Worm (Caenorhabditis elegans) whole organism, young adult: Measurements from ENCODE around the gene W09B6.4.
A peak's percentile ranks its signal among the peaks of the same experiment; 100 is the strongest.

Source experiments
- B0336.3 ChIP-seq: fragments of 200-800 bp; sonication (Bioruptor generic); IDR thresholded peaks from 2 replicates; pipeline ENCODE4 v1.3.6; 2022; ENCODE audit warnings: missing genetic modification characterization, missing compliant biosample characterization
- D2030.7 ChIP-seq: fragments of 200-800 bp; sonication (Bioruptor generic); IDR thresholded peaks from 2 replicates; pipeline ENCODE4 v1.3.6; 2022; ENCODE audit warnings: missing genetic modification reagents, missing genetic modification characterization, missing compliant biosample characterization
- F10E7.11 ChIP-seq: sonication (generic microtip); optimal IDR thresholded peaks from 2 replicates; lab custom pipeline; 2017; ENCODE audit warnings: mild to moderate bottlenecking, missing genetic modification characterization, moderate library complexity, missing compliant biosample characterization
- F52B5.7 ChIP-seq: sonication (generic microtip); optimal IDR thresholded peaks from 2 replicates; lab custom pipeline; 2016; ENCODE audit warnings: mild to moderate bottlenecking, missing genetic modification characterization, missing compliant biosample characterization
- T26A5.8 ChIP-seq: sonication (generic microtip); optimal IDR thresholded peaks from 2 replicates; lab custom pipeline; 2016; ENCODE audit warnings: missing genetic modification characterization, missing compliant biosample characterization
- Y53G8AR.9 ChIP-seq: fragments of 200-800 bp; sonication (Bioruptor generic); conservative IDR thresholded peaks from 2 replicates; pipeline ENCODE4 v1.3.6; 2022; ENCODE audit warnings: missing genetic modification reagents, missing genetic modification characterization, missing compliant biosample characterization
- Y79H2A.3 ChIP-seq: fragments of 200-800 bp; sonication (Bioruptor generic); conservative IDR thresholded peaks from 2 replicates; pipeline ENCODE4 v1.3.6; 2022; ENCODE audit warnings: missing genetic modification reagents, missing genetic modification characterization, missing compliant biosample characterization
- akir-1 ChIP-seq: fragments of 200-800 bp; sonication (Bioruptor generic); optimal IDR thresholded peaks from 2 replicates; lab custom pipeline; 2018; ENCODE audit warnings: mild to moderate bottlenecking, missing genetic modification characterization, moderate library complexity, missing compliant biosample characterization
- atf-7 ChIP-seq: sonication (generic microtip); optimal IDR thresholded peaks from 2 replicates; lab custom pipeline; 2017; ENCODE audit warnings: mild to moderate bottlenecking, missing genetic modification characterization, missing compliant biosample characterization
- bed-1 ChIP-seq: fragments of 200-800 bp; sonication (Bioruptor generic); IDR thresholded peaks from 2 replicates; pipeline ENCODE4 v1.3.6; 2022; ENCODE audit warnings: missing genetic modification reagents, missing genetic modification characterization, missing compliant biosample characterization
- ccch-3 ChIP-seq: fragments of 200-800 bp; sonication (Bioruptor generic); optimal IDR thresholded peaks from 2 replicates; lab custom pipeline; 2018; ENCODE audit warnings: mild to moderate bottlenecking, missing genetic modification characterization, missing compliant biosample characterization
- cebp-1 ChIP-seq, 2 experiments: fragments of 200-800 bp in 1 of 2; sonication (Bioruptor generic) in 1 of 2; sonication (generic microtip) in 1 of 2; IDR thresholded peaks in 1 of 2; optimal IDR thresholded peaks in 1 of 2; 2 replicates each; pipeline versions ENCODE4 v1.3.6 to Lab custom; 2017 to 2022; ENCODE audit warnings: missing compliant biosample characterization in 2 of 2, missing genetic modification characterization in 2 of 2, mild to moderate bottlenecking in 1 of 2, missing genetic modification reagents in 1 of 2, moderate library complexity in 1 of 2
- die-1 ChIP-seq: sonication (generic microtip); optimal IDR thresholded peaks from 2 replicates; lab custom pipeline; 2016; ENCODE audit warnings: missing genotype, mild to moderate bottlenecking, missing genetic modification characterization, missing compliant biosample characterization
- egrh-3 ChIP-seq: fragments of 200-800 bp; sonication (Bioruptor generic); IDR thresholded peaks from 2 replicates; pipeline ENCODE4 v1.3.6; 2022; ENCODE audit warnings: missing genetic modification reagents, missing genetic modification characterization, missing compliant biosample characterization
- fkh-3 ChIP-seq: sonication (generic microtip); optimal IDR thresholded peaks from 2 replicates; lab custom pipeline; 2016; ENCODE audit warnings: mild to moderate bottlenecking, missing genetic modification characterization, missing compliant biosample characterization
- him-1 ChIP-seq: sonication (generic microtip); optimal IDR thresholded peaks from 2 replicates; lab custom pipeline; 2016; ENCODE audit warnings: missing genotype, missing genetic modification reagents, missing genetic modification characterization, missing compliant biosample characterization
- hlh-26 ChIP-seq: fragments of 200-800 bp; sonication (Bioruptor generic); conservative IDR thresholded peaks from 2 replicates; pipeline ENCODE4 v1.3.6; 2022; ENCODE audit warnings: missing genetic modification reagents, missing genetic modification characterization, missing compliant biosample characterization
- hsf-1 ChIP-seq: fragments of 200-800 bp; sonication (Bioruptor generic); IDR thresholded peaks from 2 replicates; pipeline ENCODE4 v1.3.6; 2022; ENCODE audit warnings: missing genetic modification reagents, missing genetic modification characterization, missing compliant biosample characterization
- let-526 ChIP-seq: fragments of 200-800 bp; sonication (Bioruptor generic); IDR thresholded peaks from 2 replicates; pipeline ENCODE4 v1.3.6; 2022; ENCODE audit warnings: missing genetic modification reagents, missing genetic modification characterization, missing compliant biosample characterization
- lin-26 ChIP-seq: fragments of 200-800 bp; sonication (Bioruptor generic); IDR thresholded peaks from 2 replicates; pipeline ENCODE4 v1.3.6; 2022; ENCODE audit warnings: missing genetic modification reagents, missing genetic modification characterization, missing compliant biosample characterization
- lin-40 ChIP-seq: sonication (generic microtip); optimal IDR thresholded peaks from 2 replicates; lab custom pipeline; 2016; ENCODE audit warnings: missing genetic modification characterization, mild to moderate bottlenecking, missing compliant biosample characterization, missing genotype, missing genetic modification reagents
- madf-8 ChIP-seq: fragments of 200-800 bp; sonication (Bioruptor generic); conservative IDR thresholded peaks from 2 replicates; pipeline ENCODE4 v1.3.6; 2022; ENCODE audit warnings: missing genetic modification reagents, missing genetic modification characterization, missing compliant biosample characterization
- mcd-1 ChIP-seq: fragments of 200-800 bp; sonication (Bioruptor generic); IDR thresholded peaks from 2 replicates; pipeline ENCODE4 v1.3.6; 2022; ENCODE audit warnings: missing genetic modification reagents, missing genetic modification characterization, missing compliant biosample characterization
- mel-28 ChIP-seq: sonication (generic microtip); optimal IDR thresholded peaks from 2 replicates; lab custom pipeline; 2016; ENCODE audit warnings: borderline replicate concordance, mild to moderate bottlenecking, missing genetic modification characterization, missing compliant biosample characterization
- nhr-120 ChIP-seq: fragments of 200-800 bp; sonication (Bioruptor generic); IDR thresholded peaks from 2 replicates; pipeline ENCODE4 v1.3.6; 2022; ENCODE audit warnings: missing genetic modification characterization, missing compliant biosample characterization
- nhr-179 ChIP-seq: sonication (generic microtip); optimal IDR thresholded peaks from 2 replicates; lab custom pipeline; 2016; ENCODE audit warnings: mild to moderate bottlenecking, missing genetic modification characterization, missing compliant biosample characterization
- nhr-80 ChIP-seq: sonication (generic microtip); optimal IDR thresholded peaks from 2 replicates; lab custom pipeline; 2016; ENCODE audit warnings: missing genetic modification characterization, missing compliant biosample characterization
- nhr-90 ChIP-seq: sonication (generic microtip); optimal IDR thresholded peaks from 2 replicates; lab custom pipeline; 2016; ENCODE audit warnings: missing genotype, mild to moderate bottlenecking, missing genetic modification characterization, missing compliant biosample characterization
- pbrm-1 ChIP-seq: fragments of 200-800 bp; sonication (Bioruptor generic); IDR thresholded peaks from 2 replicates; pipeline ENCODE4 v1.3.6; 2022; ENCODE audit warnings: missing genetic modification reagents, missing genetic modification characterization, missing compliant biosample characterization
- rcor-1 ChIP-seq: fragments of 200-800 bp; sonication (Bioruptor generic); IDR thresholded peaks from 2 replicates; pipeline ENCODE4 v1.3.6; 2022; ENCODE audit warnings: missing genetic modification reagents, missing genetic modification characterization, missing compliant biosample characterization
- rec-8 ChIP-seq, 2 experiments: sonication (generic microtip); optimal IDR thresholded peaks; 2 replicates each; lab custom pipeline; 2016; ENCODE audit warnings: mild to moderate bottlenecking in 2 of 2, missing genetic modification characterization in 2 of 2, missing genetic modification reagents in 2 of 2, missing genotype in 2 of 2, missing biosample characterization in 1 of 2, missing compliant biosample characterization in 1 of 2, moderate library complexity in 1 of 2
- sptf-2 ChIP-seq: fragments of 200-800 bp; sonication (Bioruptor generic); optimal IDR thresholded peaks from 2 replicates; lab custom pipeline; 2018; ENCODE audit warnings: mild to moderate bottlenecking, missing genetic modification characterization, missing compliant biosample characterization
- zfh-2 ChIP-seq: fragments of 200-800 bp; sonication (Bioruptor generic); conservative IDR thresholded peaks from 2 replicates; pipeline ENCODE4 v1.3.6; 2022; ENCODE audit warnings: missing genetic modification reagents, missing genetic modification characterization, missing compliant biosample characterization
- ztf-22 ChIP-seq: fragments of 200-800 bp; sonication (Bioruptor generic); optimal IDR thresholded peaks from 2 replicates; lab custom pipeline; 2018; ENCODE audit warnings: mild to moderate bottlenecking, missing genetic modification characterization, moderate library complexity, missing compliant biosample characterization
- ztf-26 ChIP-seq: sonication (generic microtip); optimal IDR thresholded peaks from 2 replicates; lab custom pipeline; 2017; ENCODE audit warnings: missing genetic modification characterization, missing compliant biosample characterization
- ztf-28 ChIP-seq: fragments of 200-800 bp; sonication (Bioruptor generic); IDR thresholded peaks from 2 replicates; pipeline ENCODE4 v1.3.6; 2022; ENCODE audit warnings: missing genetic modification reagents, missing genetic modification characterization, missing compliant biosample characterization
- ztf-3 ChIP-seq: fragments of 200-800 bp; sonication (Bioruptor generic); optimal IDR thresholded peaks from 2 replicates; lab custom pipeline; 2018; ENCODE audit warnings: mild to moderate bottlenecking, missing genetic modification characterization, missing compliant biosample characterization

Gene W09B6.4

ce11 chrII:1149390-1149789 is 8.8 kb upstream of the W09B6.4 start:
- TF ChIP-seq nhr-179 (tag; lab: Kevin White, UChicago) (peak; percentile 37), zfh-2 (GFP tag; lab: Robert Waterston, UW) (0 out of 2 replicates have a peak, but pooled peaks have one; percentile 56), hlh-26 (GFP tag; lab: Robert Waterston, UW) (no peak), egrh-3 (GFP tag; lab: Robert Waterston, UW) (0 out of 2 replicates have a peak, but pooled peaks have one; percentile 6), ccch-3 (GFP tag; lab: Kevin White, UChicago) (no peak)

- no peak for TF ChIP-seq die-1 (tag; lab: Kevin White, UChicago)
- no peak for TF ChIP-seq ztf-28 (GFP tag; lab: Robert Waterston, UW)
- no peak for TF ChIP-seq ztf-22 (GFP tag; lab: Kevin White, UChicago)
- no peak for TF ChIP-seq nhr-120
- no peak for TF ChIP-seq madf-8 (GFP tag; lab: Robert Waterston, UW)
- TF ChIP-seq akir-1, result no peak
- TF ChIP-seq rec-8 (tag; optimal IDR thresholded peaks at IDR 0.05; lab: Kevin White, UChicago), result no peak
- no peak for TF ChIP-seq mel-28 (tag; lab: Kevin White, UChicago)
- TF ChIP-seq hsf-1 (GFP tag; lab: Robert Waterston, UW), result no peak
- no peak for TF ChIP-seq Y79H2A.3 (GFP tag; lab: Robert Waterston, UW)
- TF ChIP-seq nhr-90 (tag; lab: Kevin White, UChicago), result no peak
- no peak for TF ChIP-seq lin-40 (tag; lab: Kevin White, UChicago)
- no peak for TF ChIP-seq him-1 (tag; lab: Kevin White, UChicago)
- TF ChIP-seq fkh-3 (tag; lab: Kevin White, UChicago), result no peak
- no peak for TF ChIP-seq sptf-2 (GFP tag; lab: Kevin White, UChicago)
- TF ChIP-seq let-526, result no peak
- TF ChIP-seq ztf-3 (GFP tag; lab: Kevin White, UChicago), result no peak
- TF ChIP-seq bed-1, result no peak
- peak; percentile 43 for TF ChIP-seq nhr-80 (tag; lab: Kevin White, UChicago)
- TF ChIP-seq F52B5.7 (tag; lab: Kevin White, UChicago), result no peak
- TF ChIP-seq atf-7 (tag; lab: Kevin White, UChicago), result peak; percentile 88
- TF ChIP-seq cebp-1 (GFP tag; IDR thresholded peaks at IDR 0.05; lab: Robert Waterston, UW), result no peak
- peak; percentile 7 for TF ChIP-seq cebp-1 (tag; optimal IDR thresholded peaks at IDR 0.05; lab: Kevin White, UChicago)
- TF ChIP-seq zfh-2 (GFP tag; lab: Robert Waterston, UW), result no peak
- TF ChIP-seq pbrm-1 (GFP tag; lab: Robert Waterston, UW), result no peak
- TF ChIP-seq Y53G8AR.9 (GFP tag; lab: Robert Waterston, UW), result 0 out of 2 replicates have a peak, but pooled peaks have one; percentile 53
- TF ChIP-seq lin-26 (GFP tag; lab: Robert Waterston, UW), result no peak; the same call in 1 of the 2 replicates
- TF ChIP-seq D2030.7 (GFP tag; lab: Robert Waterston, UW), result no peak
- TF ChIP-seq rcor-1, result no peak
- TF ChIP-seq F10E7.11, result no peak
These were observed 2.6 kb upstream of the W09B6.4 start for ce11 chrII:1143173-1143738.

ce11 chrII:1141720-1142574 is 1.3 kb upstream of the W09B6.4 start:
- 0 out of 2 replicates have a peak, but pooled peaks have one; percentile 37 for TF ChIP-seq Y53G8AR.9 (GFP tag; lab: Robert Waterston, UW)
- TF ChIP-seq B0336.3 (GFP tag; lab: Robert Waterston, UW), result peak; percentile 32; the same call in 1 of the 2 replicates
- TF ChIP-seq zfh-2 (GFP tag; lab: Robert Waterston, UW), result peak; percentile 85
- 0 out of 2 replicates have a peak, but pooled peaks have one; percentile 5 for TF ChIP-seq mcd-1 (GFP tag; lab: Robert Waterston, UW)
- TF ChIP-seq T26A5.8 (tag; lab: Kevin White, UChicago), result no peak
- no peak for TF ChIP-seq fkh-3 (tag; lab: Kevin White, UChicago)
- peak; percentile 20 for TF ChIP-seq ztf-26 (tag; lab: Kevin White, UChicago)
